Fruit fly (Drosophila melanogaster) whole organism, embryonic: Measurements from ENCODE around the gene SMC5.

Experiments used
- Abd-B ChIP-seq: fragments of 200-800 bp; sonication (Bioruptor generic); optimal IDR thresholded peaks from 2 replicates; lab custom pipeline; 2018; ENCODE audit warnings: missing biosample characterization, mild to moderate bottlenecking, missing genetic modification characterization, moderate library complexity
- CG10267 ChIP-seq: fragments of 200-800 bp; sonication (Bioruptor generic); optimal IDR thresholded peaks from 2 replicates; lab custom pipeline; 2018; ENCODE audit warnings: missing biosample characterization, mild to moderate bottlenecking, missing genetic modification characterization, moderate library complexity
- CG10274 ChIP-seq: fragments of 200-800 bp; sonication (Bioruptor generic); optimal IDR thresholded peaks from 3 replicates; lab custom pipeline; 2017; ENCODE audit warnings: missing biosample characterization, mild to moderate bottlenecking, missing genetic modification characterization
- CG10321 ChIP-seq: fragments of 200-800 bp; sonication (Bioruptor generic); IDR thresholded peaks from 2 replicates; pipeline ENCODE4 v1.3.6; 2022; ENCODE audit warnings: missing biosample characterization, missing genetic modification characterization
- CG10654 ChIP-seq: fragments of 200-800 bp; sonication (Bioruptor generic); optimal IDR thresholded peaks from 2 replicates; lab custom pipeline; 2016; ENCODE audit warnings: missing biosample characterization, missing genetic modification characterization
- CG11093 ChIP-seq: fragments of 200-800 bp; sonication (Bioruptor generic); IDR thresholded peaks from 3 replicates; pipeline ENCODE4 v1.3.6; 2022; ENCODE audit warnings: missing biosample characterization, missing genetic modification characterization
- CG11560 ChIP-seq: fragments of 200-800 bp; sonication (Bioruptor generic); IDR thresholded peaks from 3 replicates; pipeline ENCODE4 v1.3.6; 2022; ENCODE audit warnings: missing biosample characterization, missing genetic modification characterization
- CG13775 ChIP-seq: fragments of 200-800 bp; sonication (Bioruptor generic); optimal IDR thresholded peaks from 3 replicates; lab custom pipeline; 2017; ENCODE audit warnings: missing biosample characterization, mild to moderate bottlenecking, missing genetic modification characterization
- CG14441 ChIP-seq: fragments of 200-800 bp; sonication (Bioruptor generic); IDR thresholded peaks from 2 replicates; pipeline ENCODE4 v1.3.6; 2022; ENCODE audit warnings: missing biosample characterization, missing genetic modification characterization
- CG1603 ChIP-seq: fragments of 200-800 bp; sonication (Bioruptor generic); optimal IDR thresholded peaks from 2 replicates; lab custom pipeline; 2019; ENCODE audit warnings: missing biosample characterization, mild to moderate bottlenecking, missing genetic modification characterization, moderate library complexity
- CG18599 ChIP-seq: fragments of 200-800 bp; sonication (Bioruptor generic); optimal IDR thresholded peaks from 3 replicates; lab custom pipeline; 2017; ENCODE audit warnings: missing biosample characterization, missing genetic modification characterization, mild to moderate bottlenecking, moderate library complexity, missing genetic modification reagents
- CG34224 ChIP-seq: fragments of 200-800 bp; sonication (Bioruptor generic); IDR thresholded peaks from 3 replicates; pipeline ENCODE4 v1.3.6; 2022; ENCODE audit warnings: missing biosample characterization, missing genetic modification characterization; ENCODE audit not compliant: partially characterized antibody
- CG4820 ChIP-seq: fragments of 200-800 bp; sonication (Bioruptor generic); optimal IDR thresholded peaks from 3 replicates; lab custom pipeline; 2016; ENCODE audit warnings: missing biosample characterization, missing genetic modification characterization
- CG6689 ChIP-seq: fragments of 200-800 bp; sonication (Bioruptor generic); IDR thresholded peaks from 2 replicates; pipeline ENCODE4 v1.3.6; 2022; ENCODE audit warnings: missing biosample characterization, missing genetic modification characterization
- CoRest ChIP-seq: fragments of 200-800 bp; sonication (Bioruptor generic); optimal IDR thresholded peaks from 3 replicates; lab custom pipeline; 2018; ENCODE audit warnings: missing biosample characterization, mild to moderate bottlenecking, missing genetic modification characterization, moderate library complexity
- Dad ChIP-seq: fragments of 200-800 bp; sonication (Bioruptor generic); optimal IDR thresholded peaks from 3 replicates; lab custom pipeline; 2016; ENCODE audit warnings: missing biosample characterization, missing genetic modification characterization
- Doc2 ChIP-seq: fragments of 200-800 bp; sonication (Bioruptor generic); IDR thresholded peaks from 2 replicates; pipeline ENCODE4 v1.3.6; 2022; ENCODE audit warnings: missing biosample characterization, missing genetic modification characterization
- Dref ChIP-seq: fragments of 200-800 bp; sonication (Bioruptor generic); IDR thresholded peaks from 2 replicates; pipeline ENCODE4 v1.3.6; 2022; ENCODE audit warnings: missing biosample characterization, missing genetic modification characterization
- Drgx ChIP-seq: fragments of 200-800 bp; sonication (Bioruptor generic); IDR thresholded peaks from 2 replicates; pipeline ENCODE4 v1.3.6; 2022; ENCODE audit warnings: missing biosample characterization, missing genetic modification characterization
- Elba2 ChIP-seq: fragments of 200-800 bp; sonication (Bioruptor generic); optimal IDR thresholded peaks from 3 replicates; lab custom pipeline; 2016; ENCODE audit warnings: missing biosample characterization, missing genetic modification characterization
- Gsc ChIP-seq: fragments of 200-800 bp; sonication (Bioruptor generic); IDR thresholded peaks from 2 replicates; pipeline ENCODE4 v1.3.6; 2022; ENCODE audit warnings: missing biosample characterization, missing genetic modification characterization
- HLH3B ChIP-seq: fragments of 200-800 bp; sonication (Bioruptor generic); IDR thresholded peaks from 2 replicates; pipeline ENCODE4 v1.3.6; 2022; ENCODE audit warnings: missing biosample characterization, missing genetic modification characterization
- HLH54F ChIP-seq: fragments of 200-800 bp; sonication (Bioruptor generic); optimal IDR thresholded peaks from 3 replicates; lab custom pipeline; 2016; ENCODE audit warnings: missing biosample characterization, missing genetic modification characterization
- HLHmδ ChIP-seq: fragments of 200-800 bp; sonication (Bioruptor generic); optimal IDR thresholded peaks from 2 replicates; lab custom pipeline; 2018; ENCODE audit warnings: missing biosample characterization, mild to moderate bottlenecking, missing genetic modification characterization, moderate library complexity
- Ptx1 ChIP-seq: fragments of 200-800 bp; sonication (Bioruptor generic); IDR thresholded peaks from 2 replicates; pipeline ENCODE4 v1.3.6; 2022; ENCODE audit warnings: missing biosample characterization, missing genetic modification characterization
- Sox100B ChIP-seq: fragments of 200-800 bp; sonication (Bioruptor generic); optimal IDR thresholded peaks from 3 replicates; lab custom pipeline; 2018; ENCODE audit warnings: missing biosample characterization, mild to moderate bottlenecking, missing genetic modification characterization
- Stat92E ChIP-seq, 3 experiments: fragments of >200 bp in 2 of 3; fragments of 200-800 bp in 1 of 3; sonication (Bioruptor generic) in 1 of 3; optimal IDR thresholded peaks; 2 replicates each; lab custom pipeline; 2017 to 2019; ENCODE audit warnings: missing biosample characterization in 3 of 3, missing genetic modification characterization in 3 of 3, mild to moderate bottlenecking in 1 of 3, moderate library complexity in 1 of 3
- Vsx1 ChIP-seq: fragments of 200-800 bp; sonication (Bioruptor generic); optimal IDR thresholded peaks from 2 replicates; lab custom pipeline; 2017; ENCODE audit warnings: missing biosample characterization, mild to moderate bottlenecking, missing genetic modification characterization, missing genetic modification reagents
- esg ChIP-seq: fragments of 200-800 bp; sonication (Bioruptor generic); conservative IDR thresholded peaks from 2 replicates; pipeline ENCODE4 v1.3.6; 2022; ENCODE audit warnings: missing biosample characterization, missing genetic modification characterization
- fd96Cb ChIP-seq: fragments of 200-800 bp; sonication (Bioruptor generic); optimal IDR thresholded peaks from 2 replicates; lab custom pipeline; 2018; ENCODE audit warnings: missing biosample characterization, mild to moderate bottlenecking, missing genetic modification characterization, moderate library complexity
- gce ChIP-seq: fragments of 200-800 bp; sonication (Bioruptor generic); IDR thresholded peaks from 3 replicates; pipeline ENCODE4 v1.3.6; 2022; ENCODE audit warnings: missing biosample characterization, missing genetic modification characterization
- grau ChIP-seq: fragments of 200-800 bp; optimal IDR thresholded peaks from 3 replicates; lab custom pipeline; 2019; ENCODE audit warnings: missing biosample characterization, mild to moderate bottlenecking, missing genetic modification characterization, moderate library complexity
- h ChIP-seq: fragments of >200 bp; optimal IDR thresholded peaks from 2 replicates; lab custom pipeline; 2017
- hb ChIP-seq: fragments of 200-800 bp; sonication (Bioruptor generic); IDR thresholded peaks from 3 replicates; pipeline ENCODE4 v1.3.6; 2022; ENCODE audit warnings: missing biosample characterization, missing genetic modification characterization; ENCODE audit not compliant: partially characterized antibody
- inv ChIP-seq: fragments of 200-800 bp; sonication (Bioruptor generic); IDR thresholded peaks from 2 replicates; pipeline ENCODE4 v1.3.6; 2022; ENCODE audit warnings: missing biosample characterization, missing genetic modification characterization; ENCODE audit not compliant: partially characterized antibody
- kni ChIP-seq: fragments of 200-800 bp; sonication (Bioruptor generic); optimal IDR thresholded peaks from 3 replicates; lab custom pipeline; 2017; ENCODE audit warnings: mild to moderate bottlenecking, missing biosample characterization, missing genetic modification reagents, missing genetic modification characterization
- knrl ChIP-seq: fragments of 200-800 bp; sonication (Bioruptor generic); IDR thresholded peaks from 3 replicates; pipeline ENCODE4 v1.3.6; 2022; ENCODE audit warnings: missing biosample characterization, missing genetic modification characterization; ENCODE audit not compliant: partially characterized antibody
- nau ChIP-seq: fragments of 200-800 bp; sonication (Bioruptor generic); optimal IDR thresholded peaks from 3 replicates; lab custom pipeline; 2017; ENCODE audit warnings: missing biosample characterization, mild to moderate bottlenecking, missing genetic modification characterization, missing genetic modification reagents
- nerfin-2 ChIP-seq: fragments of 200-800 bp; sonication (Bioruptor generic); IDR thresholded peaks from 2 replicates; pipeline ENCODE4 v1.3.6; 2022; ENCODE audit warnings: missing biosample characterization, missing genetic modification characterization; ENCODE audit not compliant: partially characterized antibody
- otp ChIP-seq: fragments of 200-800 bp; sonication (Bioruptor generic); IDR thresholded peaks from 3 replicates; pipeline ENCODE4, ENCODE4 v1.3.6; 2022; ENCODE audit warnings: missing biosample characterization, missing genetic modification characterization
- pan ChIP-seq, 4 experiments: fragments of >200 bp in 3 of 4; fragments of 200-800 bp in 1 of 4; sonication (Bioruptor generic) in 1 of 4; optimal IDR thresholded peaks in 3 of 4; IDR thresholded peaks in 1 of 4; 2 replicates each; pipeline versions ENCODE4 v1.3.6 to Lab custom; 2017 to 2022; ENCODE audit warnings: missing biosample characterization in 2 of 4, missing genetic modification characterization in 2 of 4, mixed read lengths in 1 of 4
- pzg ChIP-seq: fragments of 200-800 bp; sonication (Bioruptor generic); optimal IDR thresholded peaks from 3 replicates; lab custom pipeline; 2018; ENCODE audit warnings: missing biosample characterization, mild to moderate bottlenecking, missing genetic modification characterization, moderate library complexity
- sisA ChIP-seq: fragments of 200-800 bp; sonication (Bioruptor generic); IDR thresholded peaks from 2 replicates; pipeline ENCODE4 v1.3.6; 2022; ENCODE audit warnings: missing biosample characterization, missing genetic modification characterization
- sna ChIP-seq: fragments of 200-800 bp; sonication (Bioruptor generic); IDR thresholded peaks from 2 replicates; pipeline ENCODE4 v1.3.6; 2022; ENCODE audit warnings: missing biosample characterization, missing genetic modification characterization; ENCODE audit not compliant: partially characterized antibody
- stc ChIP-seq: fragments of 200-800 bp; sonication (Bioruptor generic); IDR thresholded peaks from 2 replicates; pipeline ENCODE4 v1.3.6; 2022; ENCODE audit warnings: missing biosample characterization, missing genetic modification characterization
- tup ChIP-seq: fragments of 200-800 bp; sonication (Bioruptor generic); optimal IDR thresholded peaks from 2 replicates; lab custom pipeline; 2016; ENCODE audit warnings: missing biosample characterization, mild to moderate bottlenecking, missing genetic modification characterization, moderate library complexity
- usp ChIP-seq: fragments of >200 bp; optimal IDR thresholded peaks from 2 replicates; lab custom pipeline; 2017; ENCODE audit warnings: missing biosample characterization, missing genetic modification characterization

SMC5 gene

dm6 chr3L:21539245-21540196, 29.5 kb upstream of the SMC5 start, which contains the start of the genes COX8 and VhaM9.7-b (continued):
- TF ChIP-seq CG18599 (GFP tag; lab: Kevin White, UChicago) (no peak), usp (GFP tag; lab: Kevin White, UChicago) (no peak), stc (GFP tag; lab: Robert Waterston, UW) (no peak; the same call in 1 of the 2 replicates), CG13775 (GFP tag; lab: Kevin White, UChicago) (peak; percentile 76), Elba2 (GFP tag; lab: Kevin White, UChicago) (peak; percentile 42), Sox100B (GFP tag; lab: Kevin White, UChicago) (peak; percentile 67), Dad (GFP tag; lab: Kevin White, UChicago) (no peak), Stat92E (GFP tag; optimal IDR thresholded peaks at IDR 0.05; lab: Kevin White, UChicago) (no peak), sna (GFP tag; lab: Robert Waterston, UW) (no peak; the same call in 1 of the 2 replicates), tup (GFP tag; lab: Kevin White, UChicago) (no peak), CG10267 (tag; lab: Kevin White, UChicago) (peak; percentile 62), CoRest (no peak), Dref (GFP tag; lab: Robert Waterston, UW) (no peak; the same call in none of the 2 replicates), CG10654 (GFP tag; lab: Kevin White, UChicago) (peak; percentile 48), kni (GFP tag; lab: Kevin White, UChicago) (no peak), Ptx1 (GFP tag; lab: Robert Waterston, UW) (no peak), CG10274 (GFP tag; lab: Kevin White, UChicago) (no peak), fd96Cb (tag; lab: Kevin White, UChicago) (peak; percentile 43), Doc2 (GFP tag; lab: Robert Waterston, UW) (no peak), h (lab: Kevin White, UChicago) (no peak), CG11093 (no peak), CG4820 (peak; percentile 68), grau (tag; lab: Kevin White, UChicago) (no peak), knrl (GFP tag; lab: Robert Waterston, UW) (peak; percentile 74), inv (GFP tag; lab: Robert Waterston, UW) (peak; percentile 65; the same call in 1 of the 2 replicates), CG34224 (GFP tag; lab: Robert Waterston, UW) (peak; percentile 21; the same call in 1 of the 3 replicates), esg (GFP tag; lab: Robert Waterston, UW) (peak; percentile 64), Vsx1 (GFP tag; lab: Kevin White, UChicago) (no peak), gce (GFP tag; lab: Robert Waterston, UW) (no peak), CG11560 (no peak), nau (GFP tag; lab: Kevin White, UChicago) (no peak), CG14441 (GFP tag; lab: Robert Waterston, UW) (peak; percentile 55; the same call in 1 of the 2 replicates), sisA (no peak), HLHmδ (GFP tag; lab: Kevin White, UChicago) (no peak), pan (optimal IDR thresholded peaks at IDR 0.05; lab: Kevin White, UChicago) (no peak), pan (GFP tag; optimal IDR thresholded peaks at IDR 0.05 in 1 of 2, IDR thresholded peaks at IDR 0.05 in 1 of 2) (peak in 1 of 2 experiments; percentile 37), CG6689 (GFP tag; lab: Robert Waterston, UW) (peak; percentile 95), otp (GFP tag; lab: Robert Waterston, UW) (no peak), HLH3B (GFP tag; lab: Robert Waterston, UW) (peak; percentile 70), Abd-B (GFP tag; lab: Kevin White, UChicago) (no peak), Drgx (GFP tag; lab: Robert Waterston, UW) (no peak), nerfin-2 (GFP tag; lab: Robert Waterston, UW) (peak; percentile 46; the same call in 1 of the 2 replicates), HLH54F (GFP tag; lab: Kevin White, UChicago) (peak; percentile 72), pzg (GFP tag; lab: Kevin White, UChicago) (peak; percentile 67), hb (GFP tag; lab: Robert Waterston, UW) (0 out of 3 replicates have a peak, but pooled peaks have one; percentile 54), CG10321 (no peak), CG1603 (tag; lab: Kevin White, UChicago) (peak; percentile 59), Gsc (GFP tag; lab: Robert Waterston, UW) (no peak)
